1 fruit fly cellular context compared by ENCODE assay signal in genomic region chrX:6338738-6339614, dm6.
TF ChIP-seq lines count a peak whose summit lies in the region.

No protein-coding gene starts in this region.

TF ChIP-seq in whole organism, embryonic, 481 proteins besides CTCF, POLR2A, EP300 and RAD21 (continued from another document and continues in another):
- TF ChIP-seq p53 (GFP tag; optimal IDR thresholded peaks at IDR 0.05; lab: Kevin White, UChicago) (no peak), otp (GFP tag; IDR thresholded peaks at IDR 0.05; lab: Robert Waterston, UW) (no peak), Dfd (GFP tag; optimal IDR thresholded peaks at IDR 0.05; lab: Kevin White, UChicago) (no peak), ssp (GFP tag; IDR thresholded peaks at IDR 0.05; lab: Robert Waterston, UW) (no peak), Dp (GFP tag; optimal IDR thresholded peaks at IDR 0.05; lab: Kevin White, UChicago) (no peak), Atf3 (GFP tag; optimal IDR thresholded peaks at IDR 0.05; lab: Kevin White, UChicago) (no peak), gsb-n (tag; optimal IDR thresholded peaks at IDR 0.05; lab: Kevin White, UChicago) (no peak), Bgb (GFP tag; IDR thresholded peaks at IDR 0.05; lab: Robert Waterston, UW; ENCODE audit: partially characterized antibody) (no peak), bigmax (GFP tag; optimal IDR thresholded peaks at IDR 0.05; lab: Kevin White, UChicago) (no peak), CG34376 (GFP tag; optimal IDR thresholded peaks at IDR 0.05; lab: Kevin White, UChicago) (peak; percentile 1), danr (GFP tag; IDR thresholded peaks at IDR 0.05; lab: Robert Waterston, UW) (no peak), Ssrp (tag; optimal IDR thresholded peaks at IDR 0.05; lab: Kevin White, UChicago) (no peak), lbe (GFP tag; optimal IDR thresholded peaks at IDR 0.05; lab: Kevin White, UChicago) (no peak), CG10366 (GFP tag; IDR thresholded peaks at IDR 0.05; lab: Robert Waterston, UW) (peak; percentile 19; the same call in 1 of the 2 replicates), psq (GFP tag; optimal IDR thresholded peaks at IDR 0.05; lab: Kevin White, UChicago) (no peak), HLH54F (GFP tag; optimal IDR thresholded peaks at IDR 0.05; lab: Kevin White, UChicago) (peak; percentile 4), PHDP (tag; optimal IDR thresholded peaks at IDR 0.05; lab: Kevin White, UChicago) (no peak), CoRest (tag; optimal IDR thresholded peaks at IDR 0.05; lab: Kevin White, UChicago) (no peak), CG30020 (tag; optimal IDR thresholded peaks at IDR 0.05; lab: Kevin White, UChicago) (no peak), pzg (GFP tag; optimal IDR thresholded peaks at IDR 0.05; lab: Kevin White, UChicago) (no peak), Oli (tag; optimal IDR thresholded peaks at IDR 0.05; lab: Kevin White, UChicago) (peak; percentile 18), Dbx (GFP tag; IDR thresholded peaks at IDR 0.05; lab: Robert Waterston, UW) (no peak), MBD-R2 (GFP tag; IDR thresholded peaks at IDR 0.05; lab: Robert Waterston, UW) (no peak), repo (GFP tag; optimal IDR thresholded peaks at IDR 0.05; lab: Kevin White, UChicago) (no peak), CG33557 (GFP tag; optimal IDR thresholded peaks at IDR 0.05; lab: Kevin White, UChicago) (no peak), CG6654 (GFP tag; optimal IDR thresholded peaks at IDR 0.05; lab: Kevin White, UChicago) (no peak), CG10462 (GFP tag; optimal IDR thresholded peaks at IDR 0.05; lab: Kevin White, UChicago) (no peak), dm (GFP tag; optimal IDR thresholded peaks at IDR 0.05; lab: Kevin White, UChicago) (no peak), CG9609 (GFP tag; optimal IDR thresholded peaks at IDR 0.05; lab: Kevin White, UChicago) (no peak), CG16863 (GFP tag; optimal IDR thresholded peaks at IDR 0.05; lab: Kevin White, UChicago) (no peak), peb (GFP tag; IDR thresholded peaks at IDR 0.05; lab: Robert Waterston, UW) (no peak), knrl (GFP tag; IDR thresholded peaks at IDR 0.05; lab: Robert Waterston, UW; ENCODE audit: partially characterized antibody) (no peak), Ptx1 (GFP tag; IDR thresholded peaks at IDR 0.05; lab: Robert Waterston, UW) (no peak), cas (GFP tag; IDR thresholded peaks at IDR 0.05; lab: Robert Waterston, UW) (no peak), lov (optimal IDR thresholded peaks at IDR 0.05; lab: Kevin White, UChicago) (no peak), lov (GFP tag; IDR thresholded peaks at IDR 0.05; lab: Robert Waterston, UW) (no peak), ro (GFP tag; IDR thresholded peaks at IDR 0.05; lab: Robert Waterston, UW) (no peak), Asciz (GFP tag; optimal IDR thresholded peaks at IDR 0.05; lab: Kevin White, UChicago) (no peak), gem (tag; optimal IDR thresholded peaks at IDR 0.05; lab: Kevin White, UChicago) (peak; percentile 34), gro (GFP tag; optimal IDR thresholded peaks at IDR 0.05; lab: Kevin White, UChicago) (no peak), wor (GFP tag; IDR thresholded peaks at IDR 0.05; lab: Robert Waterston, UW) (no peak), zfh2 (GFP tag; optimal IDR thresholded peaks at IDR 0.05; lab: Kevin White, UChicago) (peak; percentile 13), CG31441 (GFP tag; IDR thresholded peaks at IDR 0.05; lab: Robert Waterston, UW) (no peak), pum (GFP tag; optimal IDR thresholded peaks at IDR 0.05; lab: Kevin White, UChicago) (no peak), CG6689 (GFP tag; IDR thresholded peaks at IDR 0.05; lab: Robert Waterston, UW) (no peak), ap (GFP tag; IDR thresholded peaks at IDR 0.05; lab: Robert Waterston, UW) (no peak), vnd (GFP tag; IDR thresholded peaks at IDR 0.05; lab: Robert Waterston, UW; ENCODE audit: partially characterized antibody) (no peak), grau (tag; optimal IDR thresholded peaks at IDR 0.05; lab: Kevin White, UChicago) (peak; percentile 4), CG4820 (GFP tag; optimal IDR thresholded peaks at IDR 0.05; lab: Kevin White, UChicago) (no peak), jigr1 (GFP tag; IDR thresholded peaks at IDR 0.05; lab: Robert Waterston, UW) (no peak), toy (GFP tag; IDR thresholded peaks at IDR 0.05; lab: Robert Waterston, UW) (no peak), Drgx (GFP tag; IDR thresholded peaks at IDR 0.05; lab: Robert Waterston, UW) (peak; percentile 64), Rx (GFP tag; IDR thresholded peaks at IDR 0.05; lab: Robert Waterston, UW) (no peak), CG10321 (GFP tag; IDR thresholded peaks at IDR 0.05; lab: Robert Waterston, UW) (no peak), CG17612 (GFP tag; IDR thresholded peaks at IDR 0.05; lab: Robert Waterston, UW) (no peak), CG13287 (GFP tag; IDR thresholded peaks at IDR 0.05; lab: Robert Waterston, UW; ENCODE audit: partially characterized antibody) (no peak), CG7271 (tag; optimal IDR thresholded peaks at IDR 0.05; lab: Kevin White, UChicago) (no peak), CG8290 (GFP tag; optimal IDR thresholded peaks at IDR 0.05; lab: Kevin White, UChicago) (no peak), CG8290 (tag; optimal IDR thresholded peaks at IDR 0.05; lab: Kevin White, UChicago) (peak in 1 of 2 experiments; percentile 32), tna (GFP tag; IDR thresholded peaks at IDR 0.05; lab: Robert Waterston, UW; ENCODE audit: partially characterized antibody) (no peak), D19B (GFP tag; optimal IDR thresholded peaks at IDR 0.05; lab: Kevin White, UChicago) (no peak), Pdp1 (GFP tag; optimal IDR thresholded peaks at IDR 0.05; lab: Kevin White, UChicago) (peak; percentile 8 to 43), CG3847 (GFP tag; IDR thresholded peaks at IDR 0.05; lab: Robert Waterston, UW) (0 out of 2 replicates have a peak, but pooled peaks have one; percentile 13), Kr (GFP tag; optimal IDR thresholded peaks at IDR 0.05; lab: Kevin White, UChicago) (no peak), CG11093 (GFP tag; IDR thresholded peaks at IDR 0.05; lab: Robert Waterston, UW) (no peak), seq (GFP tag; IDR thresholded peaks at IDR 0.05; lab: Robert Waterston, UW) (no peak), prd (optimal IDR thresholded peaks at IDR 0.05; lab: Kevin White, UChicago) (no peak), prd (GFP tag; IDR thresholded peaks at IDR 0.05; lab: Robert Waterston, UW) (no peak; the same call in 2 of the 3 replicates), CG18476 (GFP tag; optimal IDR thresholded peaks at IDR 0.05; lab: Kevin White, UChicago) (no peak), CG7987 (GFP tag; optimal IDR thresholded peaks at IDR 0.05; lab: Kevin White, UChicago) (no peak), CG8388 (GFP tag; optimal IDR thresholded peaks at IDR 0.05; lab: Kevin White, UChicago) (no peak), CG12299 (tag; optimal IDR thresholded peaks at IDR 0.05; lab: Kevin White, UChicago) (no peak), fd3F (GFP tag; optimal IDR thresholded peaks at IDR 0.05; lab: Kevin White, UChicago) (no peak), CG6683 (GFP tag; optimal IDR thresholded peaks at IDR 0.05; lab: Kevin White, UChicago) (no peak), CG12942 (GFP tag; optimal IDR thresholded peaks at IDR 0.05; lab: Kevin White, UChicago) (no peak), slou (GFP tag; optimal IDR thresholded peaks at IDR 0.05; lab: Kevin White, UChicago) (no peak), dmrt11E (tag; optimal IDR thresholded peaks at IDR 0.05; lab: Kevin White, UChicago) (no peak), pfk (GFP tag; optimal IDR thresholded peaks at IDR 0.05; lab: Kevin White, UChicago) (no peak), CG7963 (GFP tag; IDR thresholded peaks at IDR 0.05; lab: Robert Waterston, UW; ENCODE audit: partially characterized antibody) (no peak), NC2α (GFP tag; optimal IDR thresholded peaks at IDR 0.05; lab: Kevin White, UChicago) (no peak), Opbp (GFP tag; IDR thresholded peaks at IDR 0.05; lab: Robert Waterston, UW; ENCODE audit: partially characterized antibody) (no peak), fd102C (GFP tag; optimal IDR thresholded peaks at IDR 0.05; lab: Kevin White, UChicago) (no peak), wek (GFP tag; optimal IDR thresholded peaks at IDR 0.05; lab: Kevin White, UChicago) (no peak), Sox100B (GFP tag; optimal IDR thresholded peaks at IDR 0.05; lab: Kevin White, UChicago) (peak; percentile 19), z (GFP tag; IDR thresholded peaks at IDR 0.05; lab: Robert Waterston, UW) (no peak), CG6765 (GFP tag; optimal IDR thresholded peaks at IDR 0.05; lab: Kevin White, UChicago) (no peak), CG15269 (tag; optimal IDR thresholded peaks at IDR 0.05; lab: Kevin White, UChicago) (no peak), disco-r (GFP tag; optimal IDR thresholded peaks at IDR 0.05; lab: Kevin White, UChicago) (no peak), CG8089 (GFP tag; optimal IDR thresholded peaks at IDR 0.05; lab: Kevin White, UChicago) (no peak), HLH4C (GFP tag; IDR thresholded peaks at IDR 0.05; lab: Robert Waterston, UW; ENCODE audit: partially characterized antibody) (no peak), CG7928 (GFP tag; optimal IDR thresholded peaks at IDR 0.05; lab: Kevin White, UChicago) (no peak), onecut (GFP tag; IDR thresholded peaks at IDR 0.05; lab: Robert Waterston, UW) (peak; percentile 94), mam (GFP tag; optimal IDR thresholded peaks at IDR 0.05; lab: Kevin White, UChicago) (peak; percentile 29), Neu2 (GFP tag; optimal IDR thresholded peaks at IDR 0.05; lab: Kevin White, UChicago; ENCODE audit: borderline replicate concordance) (no peak), unpg (GFP tag; optimal IDR thresholded peaks at IDR 0.05; lab: Kevin White, UChicago) (peak; percentile 0), D19A (tag; optimal IDR thresholded peaks at IDR 0.05; lab: Kevin White, UChicago) (no peak), CG13775 (GFP tag; optimal IDR thresholded peaks at IDR 0.05; lab: Kevin White, UChicago) (peak; percentile 27), Xbp1 (GFP tag; optimal IDR thresholded peaks at IDR 0.05; lab: Kevin White, UChicago) (peak; percentile 38), Deaf1 (tag; optimal IDR thresholded peaks at IDR 0.05; lab: Kevin White, UChicago) (no peak), B-H2 (GFP tag; optimal IDR thresholded peaks at IDR 0.05; lab: Kevin White, UChicago) (no peak), CG13424 (tag; optimal IDR thresholded peaks at IDR 0.05; lab: Kevin White, UChicago) (peak; percentile 21), Hr78 (GFP tag; optimal IDR thresholded peaks at IDR 0.05; lab: Kevin White, UChicago) (peak in 1 of 2 experiments; percentile 9), CG17359 (tag; optimal IDR thresholded peaks at IDR 0.05; lab: Kevin White, UChicago) (no peak), slbo (GFP tag; IDR thresholded peaks at IDR 0.05; lab: Robert Waterston, UW) (peak; percentile 55), CG7786 (GFP tag; optimal IDR thresholded peaks at IDR 0.05; lab: Kevin White, UChicago) (peak; percentile 31), CG17912 (GFP tag; optimal IDR thresholded peaks at IDR 0.05; lab: Kevin White, UChicago) (no peak), Hmr (GFP tag; optimal IDR thresholded peaks at IDR 0.05; lab: Kevin White, UChicago) (peak; percentile 23), CG32532 (GFP tag; IDR thresholded peaks at IDR 0.05; lab: Robert Waterston, UW) (peak; percentile 46; the same call in 1 of the 2 replicates), CG18262 (tag; optimal IDR thresholded peaks at IDR 0.05; lab: Kevin White, UChicago) (peak; percentile 31), CG16815 (GFP tag; optimal IDR thresholded peaks at IDR 0.05; lab: Kevin White, UChicago) (no peak), CG32767 (GFP tag; IDR thresholded peaks at IDR 0.05; lab: Robert Waterston, UW) (no peak), CG1529 (GFP tag; optimal IDR thresholded peaks at IDR 0.05; lab: Kevin White, UChicago) (no peak), yki (optimal IDR thresholded peaks at IDR 0.05; lab: Kevin White, UChicago) (no peak), org-1 (GFP tag; optimal IDR thresholded peaks at IDR 0.05; lab: Kevin White, UChicago) (peak; percentile 17), Usf (GFP tag; optimal IDR thresholded peaks at IDR 0.05; lab: Kevin White, UChicago) (no peak), CG17328 (GFP tag; IDR thresholded peaks at IDR 0.05; lab: Robert Waterston, UW) (no peak), Atf6 (GFP tag; IDR thresholded peaks at IDR 0.05; lab: Robert Waterston, UW) (no peak), Fer1 (GFP tag; optimal IDR thresholded peaks at IDR 0.05; lab: Kevin White, UChicago) (no peak), CG10654 (GFP tag; optimal IDR thresholded peaks at IDR 0.05; lab: Kevin White, UChicago) (no peak), phol (tag; optimal IDR thresholded peaks at IDR 0.05; lab: Kevin White, UChicago) (peak; percentile 2), zf30C (GFP tag; optimal IDR thresholded peaks at IDR 0.05; lab: Kevin White, UChicago) (no peak), CG14441 (GFP tag; IDR thresholded peaks at IDR 0.05; lab: Robert Waterston, UW) (no peak), bcd (GFP tag; optimal IDR thresholded peaks at IDR 0.05; lab: Kevin White, UChicago) (no peak), Gsc (GFP tag; IDR thresholded peaks at IDR 0.05; lab: Robert Waterston, UW) (no peak), Mrtf (GFP tag; IDR thresholded peaks at IDR 0.05; lab: Robert Waterston, UW) (no peak), CG4404 (GFP tag; IDR thresholded peaks at IDR 0.05; lab: Robert Waterston, UW) (no peak), hth (optimal IDR thresholded peaks at IDR 0.05; lab: Kevin White, UChicago) (no peak), Chrac-16 (GFP tag; optimal IDR thresholded peaks at IDR 0.05; lab: Kevin White, UChicago) (no peak), Nf-YC (tag; optimal IDR thresholded peaks at IDR 0.05; lab: Kevin White, UChicago) (no peak), Hey (tag; optimal IDR thresholded peaks at IDR 0.05; lab: Kevin White, UChicago) (no peak), Nf-YB (GFP tag; optimal IDR thresholded peaks at IDR 0.05; lab: Kevin White, UChicago) (no peak), rib (GFP tag; IDR thresholded peaks at IDR 0.05; lab: Robert Waterston, UW) (no peak), D (optimal IDR thresholded peaks at IDR 0.05; lab: Kevin White, UChicago) (no peak), D (GFP tag; optimal IDR thresholded peaks at IDR 0.05; lab: Kevin White, UChicago) (no peak), gce (GFP tag; IDR thresholded peaks at IDR 0.05; lab: Robert Waterston, UW) (no peak), Ets97D (GFP tag; optimal IDR thresholded peaks at IDR 0.05; lab: Kevin White, UChicago) (no peak), luna (GFP tag; optimal IDR thresholded peaks at IDR 0.05; lab: Kevin White, UChicago) (no peak), Lim3 (GFP tag; IDR thresholded peaks at IDR 0.05; lab: Robert Waterston, UW) (no peak), ham (GFP tag; IDR thresholded peaks at IDR 0.05; lab: Robert Waterston, UW) (no peak), dysf (GFP tag; IDR thresholded peaks at IDR 0.05; lab: Robert Waterston, UW) (0 out of 3 replicates have a peak, but pooled peaks have one; percentile 46)
